Fruit fly (Drosophila melanogaster) whole organism, embryonic: ENCODE data around the gene ham.
A peak's percentile ranks its signal among the peaks of the same experiment; 100 is the strongest.

Source experiments
- Aef1 ChIP-seq: fragments of 200-800 bp; sonication (Bioruptor generic); IDR thresholded peaks from 3 replicates; pipeline ENCODE4 v1.3.6; 2022; ENCODE audit warnings: missing biosample characterization, missing genetic modification characterization
- BtbVII ChIP-seq: fragments of 200-800 bp; sonication (Bioruptor generic); optimal IDR thresholded peaks from 3 replicates; lab custom pipeline; 2017; ENCODE audit warnings: missing biosample characterization, mild to moderate bottlenecking, missing genetic modification characterization
- C15 ChIP-seq: fragments of 200-800 bp; sonication (Bioruptor generic); IDR thresholded peaks from 3 replicates; pipeline ENCODE4 v1.3.6; 2022; ENCODE audit warnings: missing biosample characterization, missing genetic modification characterization
- CG10274 ChIP-seq: fragments of 200-800 bp; sonication (Bioruptor generic); optimal IDR thresholded peaks from 3 replicates; lab custom pipeline; 2017; ENCODE audit warnings: missing biosample characterization, mild to moderate bottlenecking, missing genetic modification characterization
- CG12104 ChIP-seq: fragments of 200-800 bp; sonication (Bioruptor generic); optimal IDR thresholded peaks from 3 replicates; lab custom pipeline; 2016; ENCODE audit warnings: missing biosample characterization, missing genetic modification characterization
- CG1233 ChIP-seq: fragments of 200-800 bp; sonication (Bioruptor generic); optimal IDR thresholded peaks from 4 replicates; lab custom pipeline; 2018; ENCODE audit warnings: missing biosample characterization, mild to moderate bottlenecking, missing genetic modification characterization
- CG12744 ChIP-seq: fragments of 200-800 bp; sonication (Bioruptor generic); optimal IDR thresholded peaks from 2 replicates; lab custom pipeline; 2016; ENCODE audit warnings: missing biosample characterization, missing genetic modification characterization
- CG16813 ChIP-seq: fragments of 200-800 bp; sonication (Bioruptor generic); IDR thresholded peaks from 3 replicates; pipeline ENCODE4 v1.3.6; 2022; ENCODE audit warnings: missing biosample characterization, missing genetic modification characterization; ENCODE audit not compliant: partially characterized antibody
- CG17829 ChIP-seq: fragments of 200-800 bp; optimal IDR thresholded peaks from 2 replicates; lab custom pipeline; 2019; ENCODE audit warnings: missing biosample characterization, mild to moderate bottlenecking, missing genetic modification characterization, moderate library complexity
- CG18011 ChIP-seq: fragments of 200-800 bp; sonication (Bioruptor generic); optimal IDR thresholded peaks from 2 replicates; lab custom pipeline; 2017; ENCODE audit warnings: missing biosample characterization, missing genetic modification characterization, mild to moderate bottlenecking, moderate library complexity, missing genotype
- CG2875 ChIP-seq: fragments of 200-800 bp; sonication (Bioruptor generic); optimal IDR thresholded peaks from 2 replicates; lab custom pipeline; 2017; ENCODE audit warnings: missing biosample characterization, mild to moderate bottlenecking, missing genetic modification characterization, missing genetic modification reagents
- CG31388 ChIP-seq: fragments of 200-800 bp; sonication (Bioruptor generic); optimal IDR thresholded peaks from 2 replicates; lab custom pipeline; 2016; ENCODE audit warnings: missing biosample characterization, missing genetic modification characterization
- CG31441 ChIP-seq: fragments of 200-800 bp; sonication (Bioruptor generic); IDR thresholded peaks from 2 replicates; pipeline ENCODE4 v1.3.6; 2022; ENCODE audit warnings: missing biosample characterization, missing genetic modification characterization
- CG3163 ChIP-seq: fragments of 200-800 bp; sonication (Bioruptor generic); optimal IDR thresholded peaks from 3 replicates; lab custom pipeline; 2016; ENCODE audit warnings: missing biosample characterization, missing genetic modification characterization
- CG42726 ChIP-seq: fragments of 200-800 bp; sonication (Bioruptor generic); IDR thresholded peaks from 2 replicates; pipeline ENCODE4 v1.3.6; 2022; ENCODE audit warnings: missing biosample characterization, missing genetic modification characterization; ENCODE audit not compliant: partially characterized antibody
- CG6654 ChIP-seq: fragments of 200-800 bp; sonication (Bioruptor generic); optimal IDR thresholded peaks from 2 replicates; lab custom pipeline; 2017; ENCODE audit warnings: missing biosample characterization, mild to moderate bottlenecking, missing genetic modification characterization
- CG7357 ChIP-seq: fragments of 200-800 bp; sonication (Bioruptor generic); IDR thresholded peaks from 3 replicates; pipeline ENCODE4 v1.3.6; 2022; ENCODE audit warnings: missing biosample characterization, missing genetic modification characterization
- CG7556 ChIP-seq: fragments of 200-800 bp; sonication (Bioruptor generic); optimal IDR thresholded peaks from 2 replicates; lab custom pipeline; 2017; ENCODE audit warnings: missing biosample characterization, mild to moderate bottlenecking, missing genetic modification characterization
- CHES-1-like ChIP-seq: fragments of 200-800 bp; sonication (Bioruptor generic); optimal IDR thresholded peaks from 2 replicates; lab custom pipeline; 2016; ENCODE audit warnings: missing biosample characterization, missing genetic modification characterization
- D ChIP-seq, 2 experiments: fragments of 200-800 bp in 1 of 2; fragments of >200 bp in 1 of 2; sonication (Bioruptor generic) in 1 of 2; optimal IDR thresholded peaks; 2 replicates in 1 of 2; 3 replicates in 1 of 2; lab custom pipeline; 2017; ENCODE audit warnings: mild to moderate bottlenecking in 1 of 2, missing biosample characterization in 1 of 2, missing genetic modification characterization in 1 of 2, missing genetic modification reagents in 1 of 2
- Dref ChIP-seq: fragments of 200-800 bp; sonication (Bioruptor generic); IDR thresholded peaks from 2 replicates; pipeline ENCODE4 v1.3.6; 2022; ENCODE audit warnings: missing biosample characterization, missing genetic modification characterization
- Drgx ChIP-seq: fragments of 200-800 bp; sonication (Bioruptor generic); IDR thresholded peaks from 2 replicates; pipeline ENCODE4 v1.3.6; 2022; ENCODE audit warnings: missing biosample characterization, missing genetic modification characterization
- H15 ChIP-seq: fragments of 200-800 bp; sonication (Bioruptor generic); IDR thresholded peaks from 3 replicates; pipeline ENCODE4 v1.3.6; 2022; ENCODE audit warnings: missing biosample characterization, missing genetic modification characterization
- HLH3B ChIP-seq: fragments of 200-800 bp; sonication (Bioruptor generic); IDR thresholded peaks from 2 replicates; pipeline ENCODE4 v1.3.6; 2022; ENCODE audit warnings: missing biosample characterization, missing genetic modification characterization
- Hr3 ChIP-seq: fragments of 200-800 bp; sonication (Bioruptor generic); optimal IDR thresholded peaks from 3 replicates; lab custom pipeline; 2016; ENCODE audit warnings: missing biosample characterization, missing genetic modification characterization
- MBD-R2 ChIP-seq: fragments of 200-800 bp; sonication (Bioruptor generic); IDR thresholded peaks from 2 replicates; pipeline ENCODE4 v1.3.6; 2022; ENCODE audit warnings: missing biosample characterization, missing genetic modification characterization
- NC2β ChIP-seq: fragments of 200-800 bp; sonication (Bioruptor generic); optimal IDR thresholded peaks from 2 replicates; lab custom pipeline; 2016; ENCODE audit warnings: missing biosample characterization, missing genetic modification characterization
- Rx ChIP-seq: fragments of 200-800 bp; sonication (Bioruptor generic); IDR thresholded peaks from 2 replicates; pipeline ENCODE4 v1.3.6; 2022; ENCODE audit warnings: missing biosample characterization, missing genetic modification characterization
- Side ChIP-seq: fragments of 200-800 bp; sonication (Bioruptor generic); optimal IDR thresholded peaks from 2 replicates; lab custom pipeline; 2016; ENCODE audit warnings: missing biosample characterization, missing genetic modification characterization
- Six4 ChIP-seq: fragments of 200-800 bp; sonication (Bioruptor generic); optimal IDR thresholded peaks from 2 replicates; lab custom pipeline; 2016; ENCODE audit warnings: missing biosample characterization, missing genetic modification characterization
- Sox102F ChIP-seq: fragments of 200-800 bp; sonication (Bioruptor generic); optimal IDR thresholded peaks from 2 replicates; lab custom pipeline; 2018; ENCODE audit warnings: missing biosample characterization, mild to moderate bottlenecking, missing genetic modification characterization, moderate library complexity
- ab ChIP-seq: fragments of 200-800 bp; sonication (Bioruptor generic); optimal IDR thresholded peaks from 2 replicates; lab custom pipeline; 2016; ENCODE audit warnings: missing biosample characterization, missing genetic modification characterization
- al ChIP-seq: fragments of 200-800 bp; sonication (Bioruptor generic); IDR thresholded peaks from 2 replicates; pipeline ENCODE4 v1.3.6; 2022; ENCODE audit warnings: missing biosample characterization, missing genetic modification characterization
- crc ChIP-seq: fragments of 200-800 bp; sonication (Bioruptor generic); optimal IDR thresholded peaks from 2 replicates; lab custom pipeline; 2016; ENCODE audit warnings: missing biosample characterization, missing genetic modification characterization
- croc ChIP-seq: fragments of 200-800 bp; sonication (Bioruptor generic); conservative IDR thresholded peaks from 3 replicates; pipeline ENCODE4 v1.3.6; 2022; ENCODE audit warnings: missing biosample characterization, missing genetic modification characterization
- dan ChIP-seq: fragments of 200-800 bp; sonication (Bioruptor generic); IDR thresholded peaks from 2 replicates; pipeline ENCODE4 v1.3.6; 2022; ENCODE audit warnings: missing biosample characterization, missing genetic modification characterization
- exex ChIP-seq: fragments of 200-800 bp; sonication (Bioruptor generic); optimal IDR thresholded peaks from 4 replicates; lab custom pipeline; 2018; ENCODE audit warnings: missing biosample characterization, mild to moderate bottlenecking, missing genetic modification characterization, moderate library complexity
- fd96Cb ChIP-seq: fragments of 200-800 bp; sonication (Bioruptor generic); optimal IDR thresholded peaks from 2 replicates; lab custom pipeline; 2018; ENCODE audit warnings: missing biosample characterization, mild to moderate bottlenecking, missing genetic modification characterization, moderate library complexity
- gt ChIP-seq: fragments of 200-800 bp; sonication (Bioruptor generic); IDR thresholded peaks from 2 replicates; pipeline ENCODE4 v1.3.6; 2022; ENCODE audit warnings: missing biosample characterization, missing genetic modification characterization
- luna ChIP-seq: fragments of 200-800 bp; sonication (Bioruptor generic); optimal IDR thresholded peaks from 2 replicates; lab custom pipeline; 2016; ENCODE audit warnings: missing biosample characterization, missing genetic modification characterization
- nau ChIP-seq: fragments of 200-800 bp; sonication (Bioruptor generic); optimal IDR thresholded peaks from 3 replicates; lab custom pipeline; 2017; ENCODE audit warnings: missing biosample characterization, mild to moderate bottlenecking, missing genetic modification characterization, missing genetic modification reagents
- nmo ChIP-seq: fragments of 200-800 bp; sonication (Bioruptor generic); optimal IDR thresholded peaks from 2 replicates; lab custom pipeline; 2018; ENCODE audit warnings: missing biosample characterization, mild to moderate bottlenecking, missing genetic modification characterization, moderate library complexity
- org-1 ChIP-seq: fragments of 200-800 bp; sonication (Bioruptor generic); optimal IDR thresholded peaks from 2 replicates; lab custom pipeline; 2017; ENCODE audit warnings: missing biosample characterization, missing genetic modification characterization
- pan ChIP-seq, 4 experiments: fragments of >200 bp in 3 of 4; fragments of 200-800 bp in 1 of 4; sonication (Bioruptor generic) in 1 of 4; optimal IDR thresholded peaks in 3 of 4; IDR thresholded peaks in 1 of 4; 2 replicates each; pipeline versions ENCODE4 v1.3.6 to Lab custom; 2017 to 2022; ENCODE audit warnings: missing biosample characterization in 2 of 4, missing genetic modification characterization in 2 of 4, mixed read lengths in 1 of 4
- pita ChIP-seq: fragments of 200-800 bp; sonication (Bioruptor generic); optimal IDR thresholded peaks from 2 replicates; lab custom pipeline; 2017; ENCODE audit warnings: missing biosample characterization, mild to moderate bottlenecking, missing genetic modification characterization
- pzg ChIP-seq: fragments of 200-800 bp; sonication (Bioruptor generic); optimal IDR thresholded peaks from 3 replicates; lab custom pipeline; 2018; ENCODE audit warnings: missing biosample characterization, mild to moderate bottlenecking, missing genetic modification characterization, moderate library complexity
- sens ChIP-seq: fragments of 200-800 bp; sonication (Bioruptor generic); peaks from one replicate; lab custom pipeline; 2016; ENCODE audit warnings: missing biosample characterization, missing genetic modification characterization
- trh ChIP-seq: fragments of 200-800 bp; sonication (Bioruptor generic); optimal IDR thresholded peaks from 2 replicates; lab custom pipeline; 2016; ENCODE audit warnings: missing biosample characterization, missing genetic modification characterization
- tup ChIP-seq: fragments of 200-800 bp; sonication (Bioruptor generic); optimal IDR thresholded peaks from 2 replicates; lab custom pipeline; 2016; ENCODE audit warnings: missing biosample characterization, mild to moderate bottlenecking, missing genetic modification characterization, moderate library complexity

Gene ham

dm6 chr2L:18839143-18839872 is 46.6 kb upstream of the ham start, which contains the start of gene CG10600 (continued):
- TF ChIP-seq CG31388 (GFP tag; lab: Kevin White, UChicago): peak; percentile 36
- TF ChIP-seq MBD-R2 (GFP tag; lab: Robert Waterston, UW): peak; percentile 86
- TF ChIP-seq CG42726 (GFP tag; lab: Robert Waterston, UW): peak; percentile 91
- TF ChIP-seq luna (GFP tag; lab: Kevin White, UChicago): peak; percentile 70
- peak; percentile 80 for TF ChIP-seq CG17829 (tag; lab: Kevin White, UChicago)
- TF ChIP-seq CG12744 (GFP tag; lab: Kevin White, UChicago): peak; percentile 89
- TF ChIP-seq CG10274 (GFP tag; lab: Kevin White, UChicago): no peak
- peak; percentile 98 for TF ChIP-seq pzg (GFP tag; lab: Kevin White, UChicago)
- TF ChIP-seq CG12104 (GFP tag; lab: Kevin White, UChicago): peak; percentile 56
- TF ChIP-seq fd96Cb (tag; lab: Kevin White, UChicago): peak; percentile 16
- TF ChIP-seq nmo: peak; percentile 62
- peak; percentile 69 for TF ChIP-seq Six4 (GFP tag; lab: Kevin White, UChicago)
- TF ChIP-seq Drgx (GFP tag; lab: Robert Waterston, UW): no peak
- peak; percentile 83 for TF ChIP-seq NC2β (GFP tag; lab: Kevin White, UChicago)
- TF ChIP-seq tup (GFP tag; lab: Kevin White, UChicago): peak; percentile 87
- no peak for TF ChIP-seq C15 (GFP tag; lab: Robert Waterston, UW)
- TF ChIP-seq ab (GFP tag; lab: Kevin White, UChicago): no peak
- TF ChIP-seq Side (GFP tag; lab: Kevin White, UChicago): peak; percentile 90
- no peak for TF ChIP-seq CG6654 (GFP tag; lab: Kevin White, UChicago)
- TF ChIP-seq croc: no peak
- no peak for TF ChIP-seq Sox102F (GFP tag; lab: Kevin White, UChicago)
- TF ChIP-seq nau (GFP tag; lab: Kevin White, UChicago): no peak
- TF ChIP-seq Hr3 (GFP tag; lab: Kevin White, UChicago): peak; percentile 81
- TF ChIP-seq sens (GFP tag; lab: Kevin White, UChicago): peak; percentile 93
- no peak for TF ChIP-seq exex
- TF ChIP-seq D (optimal IDR thresholded peaks at IDR 0.05; lab: Kevin White, UChicago): no peak
- TF ChIP-seq D (GFP tag; optimal IDR thresholded peaks at IDR 0.05; lab: Kevin White, UChicago): peak; percentile 58
- TF ChIP-seq al: peak; percentile 56
- TF ChIP-seq CHES-1-like (GFP tag; lab: Kevin White, UChicago): peak; percentile 97
- peak; percentile 53 for TF ChIP-seq Aef1
- TF ChIP-seq HLH3B: peak; percentile 59
- TF ChIP-seq CG31441: no peak; the same call in 1 of the 2 replicates
- TF ChIP-seq H15 (GFP tag; lab: Robert Waterston, UW): peak; percentile 53; the same call in 1 of the 3 replicates
- TF ChIP-seq CG18011 (GFP tag; lab: Kevin White, UChicago): peak; percentile 64
- peak; percentile 69 for TF ChIP-seq org-1 (GFP tag; lab: Kevin White, UChicago)
- TF ChIP-seq CG7357 (GFP tag; lab: Robert Waterston, UW): no peak; the same call in 2 of the 3 replicates
- peak; percentile 82 for TF ChIP-seq Dref (GFP tag; lab: Robert Waterston, UW)
- TF ChIP-seq CG7556 (GFP tag; lab: Kevin White, UChicago): peak; percentile 78
- peak; percentile 78 for TF ChIP-seq crc
- peak; percentile 32 for TF ChIP-seq pita (GFP tag; lab: Kevin White, UChicago)
- TF ChIP-seq gt (GFP tag; lab: Robert Waterston, UW): peak; percentile 47; the same call in 1 of the 2 replicates
- TF ChIP-seq Rx (GFP tag; lab: Robert Waterston, UW): peak; percentile 60
- peak; percentile 79 for TF ChIP-seq BtbVII (GFP tag; lab: Kevin White, UChicago)
- TF ChIP-seq CG3163 (GFP tag; lab: Kevin White, UChicago): peak; percentile 80
- TF ChIP-seq CG16813 (GFP tag; lab: Robert Waterston, UW): peak; percentile 85
- TF ChIP-seq CG2875 (GFP tag; lab: Kevin White, UChicago): peak; percentile 40
- TF ChIP-seq dan (GFP tag; lab: Robert Waterston, UW): no peak
- no peak for TF ChIP-seq pan (optimal IDR thresholded peaks at IDR 0.05; lab: Kevin White, UChicago)
- peak in 1 of 2 experiments; percentile 74 for TF ChIP-seq pan (GFP tag; optimal IDR thresholded peaks at IDR 0.05 in 1 of 2, IDR thresholded peaks at IDR 0.05 in 1 of 2)
- peak; percentile 56 for TF ChIP-seq trh (GFP tag; lab: Kevin White, UChicago)
- peak; percentile 69 for TF ChIP-seq CG1233 (GFP tag; lab: Kevin White, UChicago)
